Fruit fly (Drosophila melanogaster): ENCODE results near the gene VhaSFD.

dm6 chr2L:16703753-16704152 lies 23.9 kb downstream of the VhaSFD start:
- TF ChIP-seq CG8478 (optimal IDR thresholded peaks at IDR 0.05) (no peak), CTCF (optimal IDR thresholded peaks at IDR 0.05) (no peak)
